Fruit fly (Drosophila melanogaster): ENCODE results near the gene CG7394.

CG7394 gene

dm6 chr3L:11561946-11562760, at the start of gene CG7394, which contains the start of gene Mob2:
Gene CG7394, plus strand, starts transcription at chr3L:11561996.
Gene Mob2, minus strand, starts transcription at chr3L:11562233.
- peak; percentile 88 for TF ChIP-seq noc (tag; optimal IDR thresholded peaks at IDR 0.05)

- no peak for TF ChIP-seq noc (tag; optimal IDR thresholded peaks at IDR 0.05)
Observed at dm6 chr3L:11513405-11513804, 48.4 kb upstream of the CG7394 start, which contains the start of gene CG7512. Gene CG7512, plus strand, starts transcription at chr3L:11513705.

dm6 chr3L:11515349-11516079, 46.3 kb upstream of the CG7394 start:
- TF ChIP-seq noc (tag; optimal IDR thresholded peaks at IDR 0.05), result peak; percentile 6

dm6 chr3L:11516229-11516628, 45.6 kb upstream of the CG7394 start:
- TF ChIP-seq noc (tag; optimal IDR thresholded peaks at IDR 0.05), result no peak

DNA sequence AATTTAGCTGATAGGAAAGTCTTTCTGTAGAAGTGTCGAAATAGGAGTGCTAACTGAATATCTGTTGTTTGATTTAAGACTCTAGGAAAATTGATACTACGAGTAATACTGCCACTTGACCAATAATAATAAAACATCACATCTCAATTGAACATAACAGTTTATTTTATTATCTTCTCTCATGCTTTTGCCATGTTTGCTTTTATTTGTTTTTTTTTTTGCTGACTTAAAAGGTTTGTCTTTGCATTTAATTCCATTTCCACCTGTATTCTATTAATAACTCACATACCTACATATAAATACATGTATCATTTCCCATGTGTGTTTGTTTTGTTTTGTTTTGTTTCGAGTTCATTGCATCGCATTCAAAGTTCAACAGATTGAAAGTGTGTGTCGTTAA, 39.2 kb upstream of the CG7394 start, which contains the start of the genes CG11714 and Fuca:
CG11714 (minus strand) TSS at position 101 of the 400 bp plus-strand sequence.
Fuca (minus strand) TSS at position 101 of the 400 bp plus-strand sequence.
- TF ChIP-seq noc (tag; optimal IDR thresholded peaks at IDR 0.05), result no peak

dm6 chr3L:11523286-11523685, 38.5 kb upstream of the CG7394 start:
- no peak for TF ChIP-seq noc (tag; optimal IDR thresholded peaks at IDR 0.05)

DNA sequence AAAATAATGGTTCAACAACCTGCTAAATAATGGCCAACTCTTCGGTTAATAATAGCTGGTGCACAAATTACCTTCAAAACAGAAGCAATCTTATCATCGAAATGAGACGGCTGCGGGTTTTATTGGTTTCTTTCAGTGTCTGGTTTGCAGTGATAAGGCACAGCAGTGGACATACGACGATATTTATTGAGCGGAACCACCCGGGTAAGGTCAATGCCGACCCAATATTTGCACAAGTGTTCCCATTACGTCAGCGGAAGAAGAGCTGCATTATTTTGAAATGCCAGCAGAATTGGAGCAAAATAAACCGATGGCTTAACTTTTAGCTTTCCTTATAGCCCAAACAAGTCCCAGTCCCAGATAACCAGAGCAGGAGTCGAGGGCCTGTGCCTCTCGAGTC, 36.0 kb upstream of the CG7394 start:
- TF ChIP-seq noc (tag; optimal IDR thresholded peaks at IDR 0.05), result no peak

- TF ChIP-seq noc (tag; optimal IDR thresholded peaks at IDR 0.05), result no peak
Observed at dm6 chr3L:11526644-11527184, 35.1 kb upstream of the CG7394 start.

- TF ChIP-seq noc (tag; optimal IDR thresholded peaks at IDR 0.05), result no peak
Observed at dm6 chr3L:11528397-11528923, 33.3 kb upstream of the CG7394 start.

dm6 chr3L:11529707-11530106, 32.1 kb upstream of the CG7394 start:
- no peak for TF ChIP-seq noc (tag; optimal IDR thresholded peaks at IDR 0.05)

DNA sequence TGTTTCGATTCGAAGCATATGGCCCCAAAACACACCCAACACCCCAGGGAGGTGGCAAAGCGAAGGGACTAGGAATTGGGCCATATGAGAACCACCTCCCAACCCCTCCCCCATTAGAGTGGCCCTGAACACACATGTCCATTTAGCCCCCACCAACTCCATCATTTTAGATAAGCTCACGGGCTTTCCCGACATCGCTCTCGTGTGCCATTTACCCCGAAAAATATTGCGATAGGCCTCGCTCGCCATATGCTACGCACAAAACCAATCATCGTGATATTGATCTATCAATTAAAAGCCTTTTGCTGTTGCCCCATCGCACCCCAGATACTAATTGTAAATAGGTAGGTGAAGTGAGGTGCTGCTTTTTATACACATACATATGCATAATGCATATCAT, 31.4 kb upstream of the CG7394 start:
- no peak for TF ChIP-seq noc (tag; optimal IDR thresholded peaks at IDR 0.05)

DNA sequence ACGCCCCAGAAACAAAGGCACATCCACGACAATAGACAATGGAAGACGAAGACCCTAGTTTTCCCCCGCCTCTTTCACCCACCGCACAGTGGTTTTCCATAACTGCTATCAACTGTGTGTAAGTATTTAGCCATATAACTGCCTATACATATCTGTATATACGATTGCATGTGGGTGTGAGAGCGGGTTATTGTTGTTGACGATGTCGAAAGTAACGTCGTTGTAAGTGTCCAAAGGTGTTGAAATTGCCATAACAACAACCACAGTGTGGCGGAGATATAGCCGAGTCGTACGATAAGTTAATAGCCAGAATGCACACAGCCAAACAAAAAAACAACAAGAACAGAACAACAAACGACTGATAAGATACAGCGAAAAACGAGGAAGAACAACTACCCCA, 30.5 kb upstream of the CG7394 start:
- no peak for TF ChIP-seq noc (tag; optimal IDR thresholded peaks at IDR 0.05)

dm6 chr3L:11531994-11532732, 29.6 kb upstream of the CG7394 start:
- no peak for TF ChIP-seq noc (tag; optimal IDR thresholded peaks at IDR 0.05)

DNA sequence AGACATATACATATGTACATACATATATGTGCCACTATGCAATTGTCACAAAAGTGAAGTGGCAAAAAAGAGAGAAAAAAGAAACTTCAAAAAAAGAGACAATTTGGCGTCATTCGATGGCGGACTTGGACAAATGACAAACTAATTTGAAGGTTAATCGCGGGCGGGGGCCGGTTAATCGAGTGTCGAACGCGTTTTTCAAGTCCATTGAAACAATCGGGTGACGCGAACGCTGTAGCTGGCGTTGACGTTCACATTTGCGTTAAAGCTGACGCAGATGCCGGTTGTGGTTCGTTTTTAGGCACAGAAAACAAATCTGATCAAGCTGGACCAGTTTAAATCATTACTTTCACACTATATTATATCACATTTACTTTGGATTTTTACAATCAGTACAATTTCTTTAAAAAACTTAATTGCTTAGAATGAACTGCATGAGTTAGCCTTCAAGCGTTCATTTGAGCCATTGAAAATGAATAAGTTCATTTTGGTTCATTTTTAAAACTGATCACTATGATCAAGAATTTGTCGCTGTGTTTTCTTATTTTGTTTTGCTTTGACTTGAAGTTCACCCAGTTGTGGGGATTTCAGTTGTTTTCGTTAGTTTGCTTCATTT, 28.0 kb upstream of the CG7394 start:
- peak; percentile 62 for TF ChIP-seq noc (tag; optimal IDR thresholded peaks at IDR 0.05)

Measured in whole organism, larva.